Worm (Caenorhabditis elegans) whole organism, mixed stage, embryonic: ENCODE measurements around the gene F14D2.19.

Experiments used
- blmp-1 ChIP-seq: fragments of 150-350 bp; optimal IDR thresholded peaks from 2 replicates; lab custom pipeline; 2014; ENCODE audit warnings: missing biosample characterization, missing genetic modification characterization
- ceh-39 ChIP-seq: fragments of 150-350 bp; optimal IDR thresholded peaks from 2 replicates; lab custom pipeline; 2014; ENCODE audit warnings: missing biosample characterization, missing genetic modification characterization
- hlh-1 ChIP-seq: fragments of 150-350 bp; optimal IDR thresholded peaks from 2 replicates; lab custom pipeline; 2014; ENCODE audit warnings: missing biosample characterization, missing genetic modification reagents, missing genetic modification characterization
- lsy-2 ChIP-seq: fragments of 150-350 bp; optimal IDR thresholded peaks from 2 replicates; lab custom pipeline; 2014; ENCODE audit warnings: missing biosample characterization, missing genetic modification characterization
- mab-5 ChIP-seq: fragments of 150-350 bp; optimal IDR thresholded peaks from 2 replicates; lab custom pipeline; 2014; ENCODE audit warnings: missing biosample characterization, missing genetic modification characterization
- nhr-237 ChIP-seq: fragments of 150-350 bp; optimal IDR thresholded peaks from 2 replicates; lab custom pipeline; 2014; ENCODE audit warnings: missing biosample characterization, missing genetic modification characterization
- nhr-28 ChIP-seq: fragments of 150-350 bp; optimal IDR thresholded peaks from 2 replicates; lab custom pipeline; 2014; ENCODE audit warnings: missing biosample characterization, missing genetic modification characterization
- pha-4 ChIP-seq: fragments of 150-350 bp; optimal IDR thresholded peaks from 2 replicates; lab custom pipeline; 2018; ENCODE audit warnings: missing biosample characterization, missing genetic modification reagents, missing genetic modification characterization
- unc-39 ChIP-seq: fragments of 150-350 bp; optimal IDR thresholded peaks from 2 replicates; lab custom pipeline; 2014; ENCODE audit warnings: missing biosample characterization, missing genetic modification characterization
- ztf-11 ChIP-seq: fragments of 150-350 bp; optimal IDR thresholded peaks from 2 replicates; lab custom pipeline; 2014; ENCODE audit warnings: missing biosample characterization, missing genetic modification characterization

DNA sequence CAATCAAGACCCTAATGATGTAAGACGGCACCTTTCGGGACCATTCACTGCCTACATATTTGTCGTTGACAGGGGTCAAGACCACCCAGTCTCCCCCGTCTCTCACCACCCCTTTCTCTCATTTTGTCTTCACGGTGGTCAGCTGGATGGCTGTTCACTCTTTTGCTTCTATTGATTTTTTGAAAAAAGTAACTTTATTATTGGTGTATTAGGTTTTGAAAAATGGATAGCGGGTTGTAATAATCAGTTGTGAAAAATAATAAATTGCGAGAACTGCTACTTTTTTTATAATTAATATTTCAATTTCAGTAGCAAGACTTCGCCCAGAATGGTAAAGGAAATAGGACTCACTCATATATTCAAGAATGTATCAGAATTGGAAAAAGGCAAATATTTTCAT is 39.9 kb upstream of the F14D2.19 start, which contains the start of gene bath-9:
- no peak for TF ChIP-seq pha-4 (tag; lab: Kevin White, UChicago)
- no peak for TF ChIP-seq ztf-11 (tag; lab: Kevin White, UChicago)
- no peak for TF ChIP-seq mab-5
- no peak for TF ChIP-seq nhr-237 (tag; lab: Kevin White, UChicago)
- no peak for TF ChIP-seq hlh-1 (tag; lab: Kevin White, UChicago)
- TF ChIP-seq nhr-28 (tag; lab: Kevin White, UChicago): no peak
- TF ChIP-seq ceh-39 (tag; lab: Kevin White, UChicago): no peak
- TF ChIP-seq unc-39: no peak
- TF ChIP-seq blmp-1 (tag; lab: Kevin White, UChicago): no peak
- no peak for TF ChIP-seq lsy-2
